Worm (Caenorhabditis elegans): Measurements from ENCODE around the gene E03H12.4.

Gene E03H12.4

DNA sequence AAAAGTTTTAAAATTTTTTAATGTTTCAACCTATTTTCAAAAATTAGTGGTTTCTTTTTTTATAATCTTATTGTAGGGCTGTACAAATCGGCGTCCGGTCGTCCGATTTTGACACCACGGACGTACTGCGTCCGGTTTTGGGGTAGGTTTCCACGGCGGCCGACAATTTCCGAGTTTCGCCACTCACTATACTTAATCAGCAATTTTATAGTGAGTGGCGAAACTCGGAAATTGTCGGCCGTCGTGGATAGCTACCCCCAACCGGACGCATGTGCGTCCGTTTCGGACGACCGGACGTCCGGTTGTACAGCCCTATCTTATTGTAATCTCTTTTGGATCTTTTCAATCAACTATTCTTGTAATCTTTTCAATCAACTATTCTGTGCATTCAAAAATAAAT, 28.6 kb downstream of the E03H12.4 start:
- peak; percentile 74 for TF ChIP-seq snpc-1.2 (GFP tag; IDR thresholded peaks at IDR 0.05)

DNA sequence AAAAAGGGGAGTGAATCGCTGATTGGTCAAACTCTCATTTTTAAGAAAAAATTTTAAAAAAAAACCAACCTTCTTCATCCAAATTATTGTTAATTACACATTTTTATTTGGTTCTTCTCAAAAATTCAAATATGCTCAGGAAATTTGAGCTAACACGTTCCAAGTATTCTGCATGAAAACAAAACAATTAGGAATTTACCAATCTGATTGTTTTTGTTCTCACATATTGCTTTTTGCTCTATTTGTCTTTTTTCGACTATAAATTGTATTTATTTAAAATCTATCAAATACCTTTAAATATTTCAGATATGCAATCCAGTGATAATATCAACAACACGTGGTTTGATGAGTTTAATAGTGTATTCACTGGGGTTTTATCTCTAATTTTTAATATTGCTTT, 29.8 kb downstream of the E03H12.4 start, which contains the start of gene srm-1:
srm-1 (plus strand) TSS at position 301 of the 400 bp plus-strand sequence.
- TF ChIP-seq madf-9 (GFP tag; conservative IDR thresholded peaks at IDR 0.05) (no peak), tag-97 (GFP tag; IDR thresholded peaks at IDR 0.05) (no peak), snpc-1.2 (GFP tag; IDR thresholded peaks at IDR 0.05) (no peak), mdl-1 (tag; optimal IDR thresholded peaks at IDR 0.05) (no peak), hlh-11 (tag; optimal IDR thresholded peaks at IDR 0.05) (no peak), skn-1 (tag; optimal IDR thresholded peaks at IDR 0.05) (no peak), egl-43 (GFP tag; IDR thresholded peaks at IDR 0.05) (no peak), ztf-11 (tag; optimal IDR thresholded peaks at IDR 0.05) (no peak), Y75B8A.6 (GFP tag; IDR thresholded peaks at IDR 0.05) (no peak), fos-1 (tag; optimal IDR thresholded peaks at IDR 0.05) (no peak), nhr-11 (tag; optimal IDR thresholded peaks at IDR 0.05) (no peak), pqm-1 (tag; optimal IDR thresholded peaks at IDR 0.05) (no peak), zfp-3 (GFP tag; conservative IDR thresholded peaks at IDR 0.05) (no peak), hlh-30 (tag; optimal IDR thresholded peaks at IDR 0.05; ENCODE audit: insufficient read depth) (no peak), lin-13 (GFP tag; optimal IDR thresholded peaks at IDR 0.05) (no peak), nhr-76 (tag; optimal IDR thresholded peaks at IDR 0.05) (no peak), F49E8.2 (tag; optimal IDR thresholded peaks at IDR 0.05; ENCODE audit: borderline replicate concordance) (no peak), unc-130 (GFP tag; optimal IDR thresholded peaks at IDR 0.05) (no peak), aha-1 (tag) (no peak), nhr-25 (tag; optimal IDR thresholded peaks at IDR 0.05; ENCODE audit: borderline replicate concordance, insufficient read depth) (no peak)

DNA sequence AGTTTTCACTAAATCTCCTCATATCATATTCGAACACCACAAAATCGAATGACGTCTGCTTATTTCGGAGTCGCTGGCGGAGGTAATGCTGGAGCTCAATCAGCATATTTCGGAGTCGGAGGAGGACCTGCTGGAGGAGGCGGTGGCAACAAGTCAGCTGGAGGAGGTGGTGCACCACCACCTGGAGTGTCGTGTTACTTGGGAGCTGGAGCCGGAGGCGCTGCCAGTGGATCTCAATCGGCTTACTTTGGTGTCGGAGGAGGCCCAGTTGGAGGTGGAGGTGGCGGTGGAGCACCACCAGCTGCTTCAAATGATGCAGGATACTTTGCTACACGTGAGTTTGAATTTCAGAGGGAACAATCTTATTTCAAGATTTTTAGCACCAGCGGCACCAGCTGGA, 34.1 kb downstream of the E03H12.4 start, which contains the start of gene ssq-4:
ssq-4 (plus strand) TSS at position 19 of the 400 bp plus-strand sequence.
- peak; percentile 83 for TF ChIP-seq set-16 (GFP tag; IDR thresholded peaks at IDR 0.05)

DNA sequence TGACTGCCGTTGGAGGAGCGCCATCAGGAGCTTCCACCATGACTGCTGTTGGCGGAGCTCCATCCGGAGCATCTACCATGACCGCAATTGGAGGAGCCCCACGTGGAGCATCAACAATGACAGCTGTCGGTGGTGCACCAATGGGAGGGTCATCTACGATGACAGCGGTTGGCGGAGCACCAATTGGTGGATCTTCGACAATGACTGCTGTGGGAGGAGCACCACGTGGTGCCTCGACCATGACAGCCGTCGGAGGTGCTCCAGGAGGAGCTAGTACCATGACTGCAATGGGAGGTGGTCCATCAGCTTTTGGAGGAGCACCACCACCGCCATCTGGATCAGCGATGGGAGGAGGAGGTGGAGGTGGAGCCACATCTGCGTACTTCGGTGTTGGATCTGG, 34.7 kb downstream of the E03H12.4 start, which contains the start of gene T28H11.7:
T28H11.7 (minus strand) TSS at position 101 of the 400 bp plus-strand sequence.
- peak; percentile 82 for TF ChIP-seq set-16 (GFP tag; IDR thresholded peaks at IDR 0.05)

DNA sequence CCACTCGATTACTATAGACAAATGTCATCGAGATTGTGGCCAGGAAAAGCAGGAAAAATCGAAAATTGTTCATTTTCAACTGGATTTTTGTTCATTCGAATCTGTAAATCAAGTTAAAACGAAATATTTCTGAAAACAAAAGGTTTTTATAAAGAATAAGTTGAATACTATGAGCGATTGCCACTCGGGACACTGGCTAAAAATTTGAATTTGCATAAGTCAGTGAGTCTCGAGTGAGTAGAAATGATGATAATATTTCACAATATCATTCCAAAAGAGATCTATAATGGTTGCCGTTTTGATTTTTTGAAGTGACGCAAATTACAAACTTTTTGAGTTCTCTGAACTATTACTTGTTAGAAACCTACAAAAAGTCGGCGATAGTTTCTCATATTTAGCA, 38.1 kb downstream of the E03H12.4 start, which contains the start of gene T28H11.8:
T28H11.8 (minus strand) TSS at position 101 of the 400 bp plus-strand sequence.
- TF ChIP-seq ceh-82 (tag; optimal IDR thresholded peaks at IDR 0.05) (no peak), aha-1 (tag) (peak; percentile 30)

DNA sequence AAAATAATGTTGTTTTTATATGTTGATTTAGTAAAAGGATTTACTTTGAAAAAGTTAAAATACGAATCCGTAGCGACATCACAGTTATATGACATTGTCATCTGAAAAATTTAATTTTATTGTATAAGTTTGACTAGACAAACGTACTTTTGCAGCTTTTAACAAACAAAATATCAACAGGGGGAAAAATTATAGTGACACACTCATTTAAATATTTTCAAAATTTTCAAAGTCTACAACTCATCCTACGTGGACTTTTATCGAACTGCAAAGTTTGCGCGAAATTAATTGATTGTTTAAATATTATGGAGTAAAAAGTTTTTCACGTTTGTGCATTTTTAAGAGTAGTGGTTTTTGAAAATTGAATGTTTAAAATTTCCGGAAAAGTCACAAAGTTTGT, 43.2 kb downstream of the E03H12.4 start, which contains the start of gene C09B9.85:
C09B9.85 (minus strand) TSS at position 101 of the 400 bp plus-strand sequence.
- no peak for TF ChIP-seq snpc-4 (tag; optimal IDR thresholded peaks at IDR 0.05)
- no peak for TF ChIP-seq Y5F2A.4 (GFP tag; optimal IDR thresholded peaks at IDR 0.05)
- no peak for TF ChIP-seq R02D3.7 (tag; optimal IDR thresholded peaks at IDR 0.05)
- no peak for TF ChIP-seq sdz-12 (GFP tag; optimal IDR thresholded peaks at IDR 0.05)
- TF ChIP-seq nhr-28 (tag; optimal IDR thresholded peaks at IDR 0.05): no peak
- TF ChIP-seq ctbp-1 (GFP tag; IDR thresholded peaks at IDR 0.05): no peak
- TF ChIP-seq hif-1 (tag; optimal IDR thresholded peaks at IDR 0.05): no peak
- TF ChIP-seq lim-7 (GFP tag; IDR thresholded peaks at IDR 0.05): no peak

DNA sequence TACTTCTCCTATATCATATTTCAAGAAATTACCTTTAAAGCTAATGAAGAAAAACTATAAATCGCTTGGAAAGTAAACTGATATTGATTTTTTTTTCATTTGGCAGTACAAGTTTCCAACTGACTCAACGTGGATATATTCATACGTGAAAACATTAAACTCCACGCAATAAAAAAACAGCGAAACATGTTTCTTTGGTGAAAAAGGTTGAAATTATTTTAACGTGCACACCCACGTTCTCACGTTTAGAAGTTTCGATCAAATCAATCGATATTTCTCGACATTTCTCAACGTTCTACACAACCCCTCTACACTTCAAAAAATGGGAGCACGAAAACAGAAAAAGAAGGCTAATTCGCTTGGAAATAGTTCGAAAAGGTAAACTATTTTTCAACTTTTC, 46.6 kb downstream of the E03H12.4 start, which contains the start of the genes best-6 and C09B9.2:
best-6 (minus strand) TSS at position 101 of the 400 bp plus-strand sequence.
C09B9.2 (plus strand) TSS at position 314 of the 400 bp plus-strand sequence.
- TF ChIP-seq D1046.2 (GFP tag; IDR thresholded peaks at IDR 0.05): no peak
- TF ChIP-seq unc-62 (GFP tag; optimal IDR thresholded peaks at IDR 0.05 in 1 of 2): peak in 1 of 2 experiments; percentile 87
- no peak for TF ChIP-seq unc-62 (tag; optimal IDR thresholded peaks at IDR 0.05)

Data from whole organism, L4 larva.